Worm (Caenorhabditis elegans) whole organism, L3 larva: ENCODE results near the gene arc-1.
A peak's percentile ranks its signal among the peaks of the same experiment; 100 is the strongest.

Source experiments
- lin-15B ChIP-seq: fragments of 150-350 bp; optimal IDR thresholded peaks from 2 replicates; lab custom pipeline; 2014; ENCODE audit warnings: missing biosample characterization, missing genetic modification characterization
- nhr-25 ChIP-seq: sonication (generic microtip); optimal IDR thresholded peaks from 2 replicates; lab custom pipeline; 2017; ENCODE audit warnings: missing biosample characterization, missing genetic modification characterization
- nhr-43 ChIP-seq: sonication (generic microtip); optimal IDR thresholded peaks from 2 replicates; lab custom pipeline; 2016; ENCODE audit warnings: mild to moderate bottlenecking, missing genetic modification characterization, missing compliant biosample characterization; ENCODE audit not compliant: poor library complexity, severe bottlenecking
- nhr-76 ChIP-seq: fragments of 150-350 bp; sonication (generic microtip); optimal IDR thresholded peaks from 5 replicates; lab custom pipeline; 2014; ENCODE audit warnings: missing biosample characterization, missing genetic modification characterization
- sea-2 ChIP-seq: fragments of 150-350 bp; sonication (generic microtip); optimal IDR thresholded peaks from 4 replicates; lab custom pipeline; 2014; ENCODE audit warnings: missing biosample characterization, missing genetic modification reagents, missing genetic modification characterization
- skn-1 ChIP-seq: fragments of 150-350 bp; optimal IDR thresholded peaks from 2 replicates; lab custom pipeline; 2014; ENCODE audit warnings: missing biosample characterization, missing genetic modification characterization

The arc-1 gene

DNA sequence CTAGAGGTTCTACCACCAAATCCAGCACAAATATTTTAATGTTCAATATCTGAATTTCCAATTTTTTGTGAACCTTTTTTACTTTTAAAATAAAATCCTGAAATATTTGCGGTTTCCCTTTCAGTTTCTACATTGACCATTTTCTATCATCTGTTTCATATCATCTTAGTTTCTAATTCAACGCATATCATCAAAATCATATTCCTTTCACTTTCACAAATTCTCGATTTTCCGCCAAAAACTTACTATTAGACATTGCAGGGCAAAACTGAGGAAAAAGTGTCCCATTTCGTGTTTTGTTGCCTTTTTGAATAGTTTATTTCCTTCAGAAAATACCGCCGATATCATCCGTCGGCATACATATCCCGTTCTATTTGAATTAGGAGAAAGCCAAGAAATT lies 50.3 kb downstream of the arc-1 start:
- no peak for TF ChIP-seq sea-2 (GFP tag; lab: Kevin White, UChicago)
- no peak for TF ChIP-seq nhr-25 (tag; lab: Kevin White, UChicago)
- no peak for TF ChIP-seq lin-15B (tag; lab: Kevin White, UChicago)
- TF ChIP-seq skn-1 (tag; lab: Kevin White, UChicago) = no peak
- no peak for TF ChIP-seq nhr-43 (tag; lab: Kevin White, UChicago)
- peak; percentile 91 for TF ChIP-seq nhr-76 (tag; lab: Kevin White, UChicago)
